Worm (Caenorhabditis elegans): ENCODE data around the gene srd-30.

srd-30 gene

ce11 chrV:7647147-7647546 lies 17.5 kb downstream of the srd-30 start:
- TF ChIP-seq ceh-43 (GFP tag; optimal IDR thresholded peaks at IDR 0.05) (no peak), unc-120 (tag; optimal IDR thresholded peaks at IDR 0.05; ENCODE audit: poor library complexity, severe bottlenecking) (no peak), drap-1 (GFP tag; optimal IDR thresholded peaks at IDR 0.05) (no peak), elt-3 (tag; optimal IDR thresholded peaks at IDR 0.05) (no peak), unc-62 (GFP tag; optimal IDR thresholded peaks at IDR 0.05) (no peak)

- TF ChIP-seq blmp-1 (tag; optimal IDR thresholded peaks at IDR 0.05) (no peak), sem-2 (GFP tag; optimal IDR thresholded peaks at IDR 0.05) (no peak), M03D4.4 (tag; optimal IDR thresholded peaks at IDR 0.05) (no peak), zip-8 (tag; optimal IDR thresholded peaks at IDR 0.05) (no peak), nhr-76 (tag; optimal IDR thresholded peaks at IDR 0.05) (no peak), mep-1 (tag; optimal IDR thresholded peaks at IDR 0.05) (no peak), ceh-83 (GFP tag; optimal IDR thresholded peaks at IDR 0.05) (no peak), sptf-1 (tag; optimal IDR thresholded peaks at IDR 0.05) (no peak), lin-13 (tag; optimal IDR thresholded peaks at IDR 0.05) (no peak), nhr-2 (tag; optimal IDR thresholded peaks at IDR 0.05) (no peak), ceh-43 (GFP tag; optimal IDR thresholded peaks at IDR 0.05) (no peak), tbx-8 (GFP tag; optimal IDR thresholded peaks at IDR 0.05) (no peak), lsy-2 (tag; optimal IDR thresholded peaks at IDR 0.05) (no peak), nhr-12 (tag; optimal IDR thresholded peaks at IDR 0.05) (no peak), flh-1 (GFP tag; optimal IDR thresholded peaks at IDR 0.05) (no peak), drap-1 (GFP tag; optimal IDR thresholded peaks at IDR 0.05) (no peak), hlh-1 (tag; optimal IDR thresholded peaks at IDR 0.05) (no peak), ceh-39 (tag; optimal IDR thresholded peaks at IDR 0.05) (no peak), ces-1 (GFP tag; optimal IDR thresholded peaks at IDR 0.05) (no peak)
Observed at ce11 chrV:7649963-7650362, 20.4 kb downstream of the srd-30 start.

- TF ChIP-seq unc-62 (GFP tag; optimal IDR thresholded peaks at IDR 0.05) (no peak), pha-4 (tag; optimal IDR thresholded peaks at IDR 0.05) (no peak), lin-32 (GFP tag; optimal IDR thresholded peaks at IDR 0.05) (no peak), lsy-2 (tag; optimal IDR thresholded peaks at IDR 0.05) (no peak), mls-2 (tag; optimal IDR thresholded peaks at IDR 0.05) (no peak), zip-8 (tag; optimal IDR thresholded peaks at IDR 0.05) (no peak)
Observed at ce11 chrV:7651757-7652156, 22.2 kb downstream of the srd-30 start, which contains the start of gene srh-234. srh-234 (minus strand) TSS chrV:7651857.

ce11 chrV:7653567-7653966 lies 24.0 kb downstream of the srd-30 start, which contains the start of gene srh-200:
srh-200 (minus strand) TSS chrV:7653667.
- TF ChIP-seq ceh-43 (GFP tag; optimal IDR thresholded peaks at IDR 0.05), result no peak
- no peak for TF ChIP-seq unc-120 (tag; optimal IDR thresholded peaks at IDR 0.05; ENCODE audit: poor library complexity, severe bottlenecking)
- TF ChIP-seq mab-5 (tag; optimal IDR thresholded peaks at IDR 0.05), result no peak
- no peak for TF ChIP-seq pha-4 (tag; optimal IDR thresholded peaks at IDR 0.05)
- no peak for TF ChIP-seq ces-1 (GFP tag; optimal IDR thresholded peaks at IDR 0.05)
- no peak for TF ChIP-seq ztf-11 (tag; optimal IDR thresholded peaks at IDR 0.05)
- TF ChIP-seq nhr-12 (tag; optimal IDR thresholded peaks at IDR 0.05), result no peak
- TF ChIP-seq bed-3 (GFP tag; optimal IDR thresholded peaks at IDR 0.05), result no peak
- no peak for TF ChIP-seq lin-13 (tag; optimal IDR thresholded peaks at IDR 0.05)
- no peak for TF ChIP-seq lsy-2 (tag; optimal IDR thresholded peaks at IDR 0.05)
- TF ChIP-seq sptf-1 (tag; optimal IDR thresholded peaks at IDR 0.05), result no peak

- TF ChIP-seq mls-2 (tag; optimal IDR thresholded peaks at IDR 0.05), result no peak
- no peak for TF ChIP-seq unc-39 (tag; optimal IDR thresholded peaks at IDR 0.05)
- TF ChIP-seq ceh-39 (tag; optimal IDR thresholded peaks at IDR 0.05), result no peak
- no peak for TF ChIP-seq lin-32 (GFP tag; optimal IDR thresholded peaks at IDR 0.05)
- no peak for TF ChIP-seq nhr-2 (tag; optimal IDR thresholded peaks at IDR 0.05)
- no peak for TF ChIP-seq elt-3 (tag; optimal IDR thresholded peaks at IDR 0.05)
- no peak for TF ChIP-seq mab-5 (tag; optimal IDR thresholded peaks at IDR 0.05)
- TF ChIP-seq cnd-1 (tag; optimal IDR thresholded peaks at IDR 0.05), result no peak
- TF ChIP-seq unc-120 (tag; optimal IDR thresholded peaks at IDR 0.05; ENCODE audit: poor library complexity, severe bottlenecking), result no peak
- TF ChIP-seq nhr-28 (tag; optimal IDR thresholded peaks at IDR 0.05), result no peak
- TF ChIP-seq snpc-4 (tag; optimal IDR thresholded peaks at IDR 0.05), result no peak
- no peak for TF ChIP-seq mep-1 (tag; optimal IDR thresholded peaks at IDR 0.05)
- TF ChIP-seq zip-8 (tag; optimal IDR thresholded peaks at IDR 0.05), result no peak
- TF ChIP-seq pha-4 (tag; optimal IDR thresholded peaks at IDR 0.05), result no peak
- TF ChIP-seq sptf-1 (tag; optimal IDR thresholded peaks at IDR 0.05), result no peak
- TF ChIP-seq nhr-76 (tag; optimal IDR thresholded peaks at IDR 0.05), result no peak
Observed at ce11 chrV:7667940-7668339, 38.3 kb downstream of the srd-30 start, which contains the start of gene C12D5.5. C12D5.5 (plus strand) TSS chrV:7668240.

Data from whole organism, mixed stage, embryonic.